Worm (Caenorhabditis elegans): ENCODE results near the gene lmtr-2.

DNA sequence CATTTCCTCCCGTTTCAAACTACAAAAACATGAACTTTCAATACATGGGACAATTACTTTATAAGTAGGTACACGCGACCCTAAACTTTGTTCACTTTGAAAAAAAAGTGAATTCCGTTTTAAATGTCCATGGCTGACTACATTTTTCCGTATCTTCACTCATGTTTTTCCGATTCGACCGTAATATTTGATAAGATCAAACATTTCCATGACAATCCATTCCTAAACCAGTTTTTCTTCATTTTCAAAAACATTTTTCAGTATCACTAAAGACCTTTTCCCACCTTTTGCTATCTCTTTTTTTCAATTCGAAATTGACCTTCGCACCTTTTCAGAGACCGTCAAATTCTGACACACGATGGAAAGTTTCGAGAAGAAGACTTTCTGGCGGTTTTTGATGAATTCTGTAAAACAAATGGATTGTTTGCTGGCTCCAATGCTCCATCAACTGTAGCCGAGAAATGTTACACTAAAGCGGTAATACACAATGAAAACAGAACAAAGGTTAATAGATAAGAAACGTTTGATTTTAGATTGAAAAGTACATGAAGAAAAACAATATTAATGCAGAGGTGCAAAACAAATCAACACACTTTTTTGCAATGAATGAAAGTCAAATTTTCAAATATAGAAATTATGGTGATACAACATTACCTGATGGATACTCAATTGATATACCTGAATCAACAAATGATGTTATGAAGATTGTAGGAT is 16.7 kb upstream of the lmtr-2 start:
- TF ChIP-seq lim-7 (GFP tag; IDR thresholded peaks at IDR 0.05): no peak
- TF ChIP-seq daf-19 (GFP tag; conservative IDR thresholded peaks at IDR 0.05): no peak
- TF ChIP-seq F44E2.7 (GFP tag; IDR thresholded peaks at IDR 0.05): no peak
- no peak for TF ChIP-seq aly-2 (tag; optimal IDR thresholded peaks at IDR 0.05)

All from whole organism, L4 larva.